Fruit fly (Drosophila melanogaster): Measurements from ENCODE around the gene CG13760.

- TF ChIP-seq CG8944 (GFP tag; optimal IDR thresholded peaks at IDR 0.05) (no peak), CG8388 (GFP tag; optimal IDR thresholded peaks at IDR 0.05) (no peak), Abd-B (GFP tag; optimal IDR thresholded peaks at IDR 0.05) (no peak), CG7839 (tag; optimal IDR thresholded peaks at IDR 0.05) (no peak), CG13123 (GFP tag; optimal IDR thresholded peaks at IDR 0.05) (no peak), her (GFP tag; optimal IDR thresholded peaks at IDR 0.05) (no peak)
These were observed 43.0 kb downstream of the CG13760 start for dm6 chrX:2542500-2542899.

Measured in whole organism, embryonic.